Worm (Caenorhabditis elegans) whole organism, young adult: Measurements from ENCODE around the gene Y54G2A.11.
A peak's percentile ranks its signal among the peaks of the same experiment; 100 is the strongest.

ENCODE experiments used
- B0019.2 ChIP-seq: fragments of 200-800 bp; sonication (Bioruptor generic); conservative IDR thresholded peaks from 2 replicates; pipeline ENCODE4 v1.3.6; 2022; ENCODE audit warnings: missing genetic modification reagents, missing genetic modification characterization, missing compliant biosample characterization
- B0261.1 ChIP-seq: sonication (generic microtip); optimal IDR thresholded peaks from 2 replicates; lab custom pipeline; 2016; ENCODE audit warnings: mild to moderate bottlenecking, missing genetic modification characterization, moderate library complexity, missing compliant biosample characterization
- C17E4.6 ChIP-seq: fragments of 200-800 bp; sonication (Bioruptor generic); IDR thresholded peaks from 2 replicates; pipeline ENCODE4 v1.3.6; 2022; ENCODE audit warnings: missing genetic modification reagents, missing genetic modification characterization, missing compliant biosample characterization
- D2030.7 ChIP-seq: fragments of 200-800 bp; sonication (Bioruptor generic); IDR thresholded peaks from 2 replicates; pipeline ENCODE4 v1.3.6; 2022; ENCODE audit warnings: missing genetic modification reagents, missing genetic modification characterization, missing compliant biosample characterization
- F33H1.4 ChIP-seq: fragments of 200-800 bp; sonication (Bioruptor generic); IDR thresholded peaks from 2 replicates; pipeline ENCODE4 v1.3.6; 2022; ENCODE audit warnings: missing genetic modification reagents, missing genetic modification characterization, missing compliant biosample characterization
- F39B2.1 ChIP-seq: fragments of 200-800 bp; sonication (Bioruptor generic); IDR thresholded peaks from 2 replicates; pipeline ENCODE4 v1.3.6; 2022; ENCODE audit warnings: missing genetic modification reagents, missing genetic modification characterization, missing compliant biosample characterization
- K12H6.12 ChIP-seq: fragments of 200-800 bp; sonication (Bioruptor generic); optimal IDR thresholded peaks from 2 replicates; lab custom pipeline; 2018; ENCODE audit warnings: mild to moderate bottlenecking, missing genetic modification characterization, missing compliant biosample characterization
- Y56A3A.18 ChIP-seq: fragments of 200-800 bp; sonication (Bioruptor generic); IDR thresholded peaks from 2 replicates; pipeline ENCODE4 v1.3.6; 2022; ENCODE audit warnings: missing genetic modification reagents, missing genetic modification characterization, missing compliant biosample characterization
- aptf-2 ChIP-seq: fragments of 200-800 bp; sonication (Bioruptor generic); conservative IDR thresholded peaks from 2 replicates; pipeline ENCODE4 v1.3.6; 2022; ENCODE audit warnings: missing genetic modification reagents, missing genetic modification characterization, missing compliant biosample characterization
- aptf-3 ChIP-seq: fragments of 200-800 bp; sonication (Bioruptor generic); IDR thresholded peaks from 2 replicates; pipeline ENCODE4 v1.3.6; 2022; ENCODE audit warnings: missing genetic modification characterization, missing compliant biosample characterization
- athp-1 ChIP-seq: sonication (generic microtip); optimal IDR thresholded peaks from 2 replicates; lab custom pipeline; 2017; ENCODE audit warnings: mild to moderate bottlenecking, missing genetic modification characterization, missing compliant biosample characterization
- attf-6 ChIP-seq: fragments of 200-800 bp; sonication (Bioruptor generic); IDR thresholded peaks from 2 replicates; pipeline ENCODE4 v1.3.6; 2022; ENCODE audit warnings: missing genetic modification reagents, missing genetic modification characterization, missing compliant biosample characterization
- ceh-100 ChIP-seq: fragments of 200-800 bp; sonication (Bioruptor generic); IDR thresholded peaks from 2 replicates; pipeline ENCODE4 v1.3.6; 2022; ENCODE audit warnings: missing genetic modification reagents, missing genetic modification characterization, missing compliant biosample characterization
- ceh-40 ChIP-seq: fragments of 200-800 bp; sonication (Bioruptor generic); IDR thresholded peaks from 2 replicates; pipeline ENCODE4 v1.3.6; 2022; ENCODE audit warnings: missing genetic modification characterization, missing compliant biosample characterization
- ceh-58 ChIP-seq: fragments of 200-800 bp; sonication (Bioruptor generic); IDR thresholded peaks from 2 replicates; pipeline ENCODE4 v1.3.6; 2022; ENCODE audit warnings: missing genetic modification characterization, missing compliant biosample characterization
- ceh-91 ChIP-seq: fragments of 200-800 bp; sonication (Bioruptor generic); IDR thresholded peaks from 2 replicates; pipeline ENCODE4 v1.3.6; 2022; ENCODE audit warnings: missing genetic modification reagents, missing genetic modification characterization, missing compliant biosample characterization
- ekl-4 ChIP-seq: fragments of 200-800 bp; sonication (Bioruptor generic); IDR thresholded peaks from 2 replicates; pipeline ENCODE4 v1.3.6; 2022; ENCODE audit warnings: missing genetic modification reagents, missing genetic modification characterization, missing compliant biosample characterization
- fkh-3 ChIP-seq: sonication (generic microtip); optimal IDR thresholded peaks from 2 replicates; lab custom pipeline; 2016; ENCODE audit warnings: mild to moderate bottlenecking, missing genetic modification characterization, missing compliant biosample characterization
- lag-1 ChIP-seq: fragments of 200-800 bp; sonication (Bioruptor generic); IDR thresholded peaks from 2 replicates; pipeline ENCODE4 v1.3.6; 2022; ENCODE audit warnings: missing genetic modification reagents, missing genetic modification characterization, missing compliant biosample characterization
- let-526 ChIP-seq: fragments of 200-800 bp; sonication (Bioruptor generic); IDR thresholded peaks from 2 replicates; pipeline ENCODE4 v1.3.6; 2022; ENCODE audit warnings: missing genetic modification reagents, missing genetic modification characterization, missing compliant biosample characterization
- lin-26 ChIP-seq: fragments of 200-800 bp; sonication (Bioruptor generic); IDR thresholded peaks from 2 replicates; pipeline ENCODE4 v1.3.6; 2022; ENCODE audit warnings: missing genetic modification reagents, missing genetic modification characterization, missing compliant biosample characterization
- lin-40 ChIP-seq: sonication (generic microtip); optimal IDR thresholded peaks from 2 replicates; lab custom pipeline; 2016; ENCODE audit warnings: missing genetic modification characterization, mild to moderate bottlenecking, missing compliant biosample characterization, missing genotype, missing genetic modification reagents
- mcd-1 ChIP-seq: fragments of 200-800 bp; sonication (Bioruptor generic); IDR thresholded peaks from 2 replicates; pipeline ENCODE4 v1.3.6; 2022; ENCODE audit warnings: missing genetic modification reagents, missing genetic modification characterization, missing compliant biosample characterization
- mel-28 ChIP-seq: sonication (generic microtip); optimal IDR thresholded peaks from 2 replicates; lab custom pipeline; 2016; ENCODE audit warnings: borderline replicate concordance, mild to moderate bottlenecking, missing genetic modification characterization, missing compliant biosample characterization
- nfya-1 ChIP-seq: sonication (generic microtip); optimal IDR thresholded peaks from 2 replicates; lab custom pipeline; 2017; ENCODE audit warnings: antibody characterized with exemption, missing compliant biosample characterization, missing genetic modification characterization, borderline replicate concordance; ENCODE audit not compliant: insufficient read depth
- nfyb-1 ChIP-seq: fragments of 200-800 bp; sonication (Bioruptor generic); IDR thresholded peaks from 2 replicates; pipeline ENCODE4 v1.3.6; 2022; ENCODE audit warnings: missing genetic modification reagents, missing genetic modification characterization, missing compliant biosample characterization
- rcor-1 ChIP-seq: fragments of 200-800 bp; sonication (Bioruptor generic); IDR thresholded peaks from 2 replicates; pipeline ENCODE4 v1.3.6; 2022; ENCODE audit warnings: missing genetic modification reagents, missing genetic modification characterization, missing compliant biosample characterization
- rpc-1 ChIP-seq, 2 experiments: fragments of 150-350 bp in 1 of 2; sonication (generic microtip) in 1 of 2; optimal IDR thresholded peaks; 2 replicates each; lab custom pipeline; 2014 to 2018; ENCODE audit warnings: missing biosample characterization in 1 of 2, missing genetic modification characterization in 1 of 2, missing genetic modification reagents in 1 of 2, missing genotype in 1 of 2
- snpc-3.4 ChIP-seq: sonication (generic microtip); optimal IDR thresholded peaks from 2 replicates; lab custom pipeline; 2017; ENCODE audit warnings: missing genetic modification characterization, mild to moderate bottlenecking, missing compliant biosample characterization, antibody characterized with exemption, moderate library complexity, missing genotype, missing genetic modification reagents
- snpc-4 ChIP-seq, 5 experiments: fragments of 150-350 bp in 1 of 5; sonication (generic microtip) in 4 of 5; optimal IDR thresholded peaks; 2 replicates each; lab custom pipeline; 2014 to 2018; ENCODE audit warnings: missing genetic modification characterization in 5 of 5, missing biosample characterization in 3 of 5, antibody characterized with exemption in 2 of 5, mild to moderate bottlenecking in 2 of 5, missing compliant biosample characterization in 2 of 5, missing genotype in 2 of 5, moderate library complexity in 2 of 5, missing genetic modification reagents in 1 of 5
- tbp1 ChIP-seq: fragments of 200-800 bp; sonication (Bioruptor generic); optimal IDR thresholded peaks from 2 replicates; lab custom pipeline; 2018; ENCODE audit warnings: mild to moderate bottlenecking, missing genetic modification characterization, missing compliant biosample characterization
- tlf-1 ChIP-seq: fragments of 200-800 bp; sonication (Bioruptor generic); optimal IDR thresholded peaks from 2 replicates; lab custom pipeline; 2018; ENCODE audit warnings: mild to moderate bottlenecking, missing genetic modification characterization, missing compliant biosample characterization
- zim-3 ChIP-seq: sonication (generic microtip); optimal IDR thresholded peaks from 2 replicates; lab custom pipeline; 2017; ENCODE audit warnings: mild to moderate bottlenecking, missing genetic modification characterization, moderate library complexity, missing compliant biosample characterization
- ztf-28 ChIP-seq: fragments of 200-800 bp; sonication (Bioruptor generic); IDR thresholded peaks from 2 replicates; pipeline ENCODE4 v1.3.6; 2022; ENCODE audit warnings: missing genetic modification reagents, missing genetic modification characterization, missing compliant biosample characterization
- ztf-6 ChIP-seq: fragments of 200-800 bp; sonication (Bioruptor generic); IDR thresholded peaks from 2 replicates; pipeline ENCODE4 v1.3.6; 2022; ENCODE audit warnings: missing genetic modification reagents, missing genetic modification characterization, missing compliant biosample characterization

Y54G2A.11 gene

ce11 chrIV:2740035-2740434, 31.6 kb downstream of the Y54G2A.11 start (continued):
- TF ChIP-seq ceh-100 (GFP tag; lab: Robert Waterston, UW), result peak; percentile 59
- TF ChIP-seq lin-26 (GFP tag; lab: Robert Waterston, UW), result peak; percentile 97
- TF ChIP-seq ekl-4 (GFP tag; lab: Robert Waterston, UW), result peak; percentile 60; the same call in 1 of the 2 replicates
- peak; percentile 72 for TF ChIP-seq ztf-28 (GFP tag; lab: Robert Waterston, UW)
- 0 out of 2 replicates have a peak, but pooled peaks have one; percentile 69 for TF ChIP-seq C17E4.6

ce11 chrIV:2738466-2738865, 33.1 kb downstream of the Y54G2A.11 start:
- TF ChIP-seq rpc-1 (optimal IDR thresholded peaks at IDR 0.05; lab: Kevin White, UChicago), result peak; percentile 18
- TF ChIP-seq rpc-1 (tag; optimal IDR thresholded peaks at IDR 0.05; lab: Kevin White, UChicago), result peak; percentile 54
- no peak for TF ChIP-seq nfyb-1 (GFP tag; lab: Robert Waterston, UW)
- TF ChIP-seq B0019.2 (GFP tag; lab: Robert Waterston, UW), result no peak
- TF ChIP-seq K12H6.12 (tag; lab: Kevin White, UChicago), result no peak
- TF ChIP-seq snpc-4 (GFP tag; optimal IDR thresholded peaks at IDR 0.05; lab: Kevin White, UChicago), result no peak
- no peak for TF ChIP-seq snpc-4 (tag; optimal IDR thresholded peaks at IDR 0.05; lab: Kevin White, UChicago)
- 0 out of 2 replicates have a peak, but pooled peaks have one; percentile 24 for TF ChIP-seq lin-26 (GFP tag; lab: Robert Waterston, UW)
- peak; percentile 79 for TF ChIP-seq tbp1 (GFP tag; lab: Kevin White, UChicago)
- 0 out of 2 replicates have a peak, but pooled peaks have one; percentile 37 for TF ChIP-seq D2030.7 (GFP tag; lab: Robert Waterston, UW)
- TF ChIP-seq aptf-3 (GFP tag; lab: Robert Waterston, UW), result no peak
- TF ChIP-seq mel-28 (tag; lab: Kevin White, UChicago), result no peak
- peak; percentile 43 for TF ChIP-seq B0261.1 (tag; lab: Kevin White, UChicago)

DNA sequence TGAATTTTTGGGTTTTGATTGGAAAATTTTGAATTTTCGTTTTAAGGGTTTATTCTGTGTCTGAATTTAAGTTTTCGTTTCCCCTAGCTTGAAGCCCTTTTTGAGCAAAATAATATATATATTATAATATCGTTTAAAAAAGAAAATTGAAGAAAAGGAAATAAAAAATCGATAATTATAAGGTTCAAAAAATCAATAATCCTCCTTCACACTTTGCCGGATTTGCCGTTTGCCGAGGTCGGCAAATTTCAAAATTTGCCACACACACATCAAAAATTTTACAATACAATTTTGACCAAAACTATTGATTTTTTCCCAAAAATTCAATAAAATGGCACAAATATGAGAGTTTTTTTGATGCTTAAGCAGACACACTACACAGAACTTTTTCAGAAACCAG, 35.0 kb downstream of the Y54G2A.11 start:
- TF ChIP-seq let-526 (GFP tag; lab: Robert Waterston, UW), result no peak
- TF ChIP-seq ceh-91, result no peak
- no peak for TF ChIP-seq attf-6 (GFP tag; lab: Robert Waterston, UW)
- TF ChIP-seq snpc-3.4 (tag; lab: Kevin White, UChicago), result no peak
- TF ChIP-seq ztf-6 (GFP tag; lab: Robert Waterston, UW), result no peak
- no peak for TF ChIP-seq ceh-40 (GFP tag; lab: Robert Waterston, UW)
- TF ChIP-seq zim-3 (tag; lab: Kevin White, UChicago), result no peak
- TF ChIP-seq Y56A3A.18 (GFP tag; lab: Robert Waterston, UW), result no peak
- TF ChIP-seq ceh-58 (GFP tag; lab: Robert Waterston, UW), result no peak
- no peak for TF ChIP-seq aptf-2 (GFP tag; lab: Robert Waterston, UW)
- TF ChIP-seq lin-40, result no peak
- no peak for TF ChIP-seq lag-1
- no peak for TF ChIP-seq lin-26 (GFP tag; lab: Robert Waterston, UW)
- no peak for TF ChIP-seq F33H1.4 (GFP tag; lab: Robert Waterston, UW)

- TF ChIP-seq athp-1 (no peak), fkh-3 (no peak), ceh-58 (GFP tag; lab: Robert Waterston, UW) (no peak), nfya-1 (tag; lab: Kevin White, UChicago) (no peak), aptf-3 (GFP tag; lab: Robert Waterston, UW) (no peak), ceh-40 (GFP tag; lab: Robert Waterston, UW) (no peak), ceh-91 (no peak), rpc-1 (optimal IDR thresholded peaks at IDR 0.05; lab: Kevin White, UChicago) (no peak), rpc-1 (tag; optimal IDR thresholded peaks at IDR 0.05; lab: Kevin White, UChicago) (no peak), tlf-1 (no peak), F39B2.1 (no peak), mcd-1 (GFP tag; lab: Robert Waterston, UW) (no peak), rcor-1 (GFP tag; lab: Robert Waterston, UW) (no peak)
Observed at ce11 chrIV:2734675-2735074, 36.9 kb downstream of the Y54G2A.11 start.
